Fruit fly (Drosophila melanogaster) whole organism, embryonic: ENCODE results near the gene Pif1.

Source experiments
- Asciz ChIP-seq: fragments of 200-800 bp; sonication (Bioruptor generic); optimal IDR thresholded peaks from 2 replicates; lab custom pipeline; 2017; ENCODE audit warnings: missing biosample characterization, mild to moderate bottlenecking, missing genetic modification characterization, missing genetic modification reagents
- CG1233 ChIP-seq: fragments of 200-800 bp; sonication (Bioruptor generic); optimal IDR thresholded peaks from 4 replicates; lab custom pipeline; 2018; ENCODE audit warnings: missing biosample characterization, mild to moderate bottlenecking, missing genetic modification characterization
- CG13123 ChIP-seq: fragments of 200-800 bp; sonication (Bioruptor generic); optimal IDR thresholded peaks from 2 replicates; lab custom pipeline; 2016; ENCODE audit warnings: missing biosample characterization, missing genetic modification characterization
- CG13624 ChIP-seq: fragments of 200-800 bp; sonication (Bioruptor generic); optimal IDR thresholded peaks from 2 replicates; lab custom pipeline; 2016; ENCODE audit warnings: missing biosample characterization, missing genetic modification characterization
- CG14860 ChIP-seq: fragments of 200-800 bp; sonication (Bioruptor generic); IDR thresholded peaks from 3 replicates; pipeline ENCODE4 v1.3.6; 2022; ENCODE audit warnings: missing biosample characterization, missing genetic modification characterization; ENCODE audit not compliant: partially characterized antibody
- CG15011 ChIP-seq: fragments of 200-800 bp; sonication (Bioruptor generic); optimal IDR thresholded peaks from 3 replicates; lab custom pipeline; 2018; ENCODE audit warnings: missing biosample characterization, mild to moderate bottlenecking, missing genetic modification characterization
- CG15073 ChIP-seq: fragments of 200-800 bp; sonication (Bioruptor generic); optimal IDR thresholded peaks from 2 replicates; lab custom pipeline; 2016; ENCODE audit warnings: missing biosample characterization, missing genetic modification characterization
- CG1603 ChIP-seq: fragments of 200-800 bp; sonication (Bioruptor generic); optimal IDR thresholded peaks from 2 replicates; lab custom pipeline; 2019; ENCODE audit warnings: missing biosample characterization, mild to moderate bottlenecking, missing genetic modification characterization, moderate library complexity
- CG16815 ChIP-seq: fragments of 200-800 bp; sonication (Bioruptor generic); optimal IDR thresholded peaks from 3 replicates; lab custom pipeline; 2017; ENCODE audit warnings: missing biosample characterization, mild to moderate bottlenecking, missing genetic modification characterization
- CG17328 ChIP-seq: fragments of 200-800 bp; sonication (Bioruptor generic); IDR thresholded peaks from 2 replicates; pipeline ENCODE4 v1.3.6; 2022; ENCODE audit warnings: missing biosample characterization, missing genetic modification characterization
- CG17361 ChIP-seq: fragments of 200-800 bp; sonication (Bioruptor generic); IDR thresholded peaks from 3 replicates; pipeline ENCODE4 v1.3.6; 2022; ENCODE audit warnings: missing biosample characterization, missing genetic modification characterization
- CG17385 ChIP-seq: fragments of 200-800 bp; sonication (Bioruptor generic); optimal IDR thresholded peaks from 3 replicates; lab custom pipeline; 2018; ENCODE audit warnings: missing biosample characterization, mild to moderate bottlenecking, missing genetic modification characterization
- CG2712 ChIP-seq: fragments of 200-800 bp; optimal IDR thresholded peaks from 3 replicates; lab custom pipeline; 2019; ENCODE audit warnings: missing biosample characterization, mild to moderate bottlenecking, missing genetic modification characterization, moderate library complexity
- CG2875 ChIP-seq: fragments of 200-800 bp; sonication (Bioruptor generic); optimal IDR thresholded peaks from 2 replicates; lab custom pipeline; 2017; ENCODE audit warnings: missing biosample characterization, mild to moderate bottlenecking, missing genetic modification characterization, missing genetic modification reagents
- CG30020 ChIP-seq: fragments of 200-800 bp; optimal IDR thresholded peaks from 2 replicates; lab custom pipeline; 2019; ENCODE audit warnings: missing biosample characterization, mild to moderate bottlenecking, missing genetic modification characterization, moderate library complexity
- CG31441 ChIP-seq: fragments of 200-800 bp; sonication (Bioruptor generic); IDR thresholded peaks from 2 replicates; pipeline ENCODE4 v1.3.6; 2022; ENCODE audit warnings: missing biosample characterization, missing genetic modification characterization
- CG3726 ChIP-seq: fragments of 200-800 bp; sonication (Bioruptor generic); IDR thresholded peaks from 3 replicates; pipeline ENCODE4, ENCODE4 v1.3.6; 2022; ENCODE audit warnings: missing biosample characterization, missing genetic modification characterization
- CG4328 ChIP-seq: fragments of 200-800 bp; sonication (Bioruptor generic); optimal IDR thresholded peaks from 3 replicates; lab custom pipeline; 2017; ENCODE audit warnings: missing biosample characterization, missing genetic modification reagents, missing genetic modification characterization
- CG4854 ChIP-seq: fragments of 200-800 bp; sonication (Bioruptor generic); optimal IDR thresholded peaks from 2 replicates; lab custom pipeline; 2016; ENCODE audit warnings: missing biosample characterization, missing genetic modification characterization, inconsistent platforms
- CG6791 ChIP-seq: fragments of 200-800 bp; sonication (Bioruptor generic); IDR thresholded peaks from 3 replicates; pipeline ENCODE4 v1.3.6; 2022; ENCODE audit warnings: missing biosample characterization, missing genetic modification characterization; ENCODE audit not compliant: partially characterized antibody
- CG6854 ChIP-seq: fragments of 200-800 bp; sonication (Bioruptor generic); optimal IDR thresholded peaks from 3 replicates; lab custom pipeline; 2017; ENCODE audit warnings: missing biosample characterization, mild to moderate bottlenecking, missing genetic modification characterization
- CG7556 ChIP-seq: fragments of 200-800 bp; sonication (Bioruptor generic); optimal IDR thresholded peaks from 2 replicates; lab custom pipeline; 2017; ENCODE audit warnings: missing biosample characterization, mild to moderate bottlenecking, missing genetic modification characterization
- CG9797 ChIP-seq: fragments of 200-800 bp; sonication (Bioruptor generic); optimal IDR thresholded peaks from 3 replicates; lab custom pipeline; 2018; ENCODE audit warnings: missing biosample characterization, mild to moderate bottlenecking, missing genetic modification characterization
- Dad ChIP-seq: fragments of 200-800 bp; sonication (Bioruptor generic); optimal IDR thresholded peaks from 3 replicates; lab custom pipeline; 2016; ENCODE audit warnings: missing biosample characterization, missing genetic modification characterization
- Dip2 ChIP-seq: fragments of 200-800 bp; sonication (Bioruptor generic); IDR thresholded peaks from 2 replicates; pipeline ENCODE4 v1.3.6; 2022; ENCODE audit warnings: missing biosample characterization, missing genetic modification characterization
- Dp ChIP-seq: fragments of 200-800 bp; sonication (Bioruptor generic); optimal IDR thresholded peaks from 2 replicates; lab custom pipeline; 2018; ENCODE audit warnings: missing biosample characterization, mild to moderate bottlenecking, missing genetic modification characterization, moderate library complexity
- Eip74EF ChIP-seq, 2 experiments: fragments of 200-800 bp in 1 of 2; fragments of >200 bp in 1 of 2; sonication (Bioruptor generic) in 1 of 2; optimal IDR thresholded peaks; 2 replicates each; lab custom pipeline; 2017 to 2019; ENCODE audit warnings: missing biosample characterization in 2 of 2, missing genetic modification characterization in 2 of 2, mild to moderate bottlenecking in 1 of 2, moderate library complexity in 1 of 2
- HHEX ChIP-seq: fragments of 200-800 bp; sonication (Bioruptor generic); optimal IDR thresholded peaks from 3 replicates; lab custom pipeline; 2017; ENCODE audit warnings: missing biosample characterization, mild to moderate bottlenecking, missing genetic modification characterization, missing genetic modification reagents
- Meics ChIP-seq: fragments of 200-800 bp; sonication (Bioruptor generic); optimal IDR thresholded peaks from 2 replicates; lab custom pipeline; 2017; ENCODE audit warnings: missing biosample characterization, mild to moderate bottlenecking, missing genetic modification characterization
- ac ChIP-seq: fragments of 200-800 bp; sonication (Bioruptor generic); optimal IDR thresholded peaks from 3 replicates; lab custom pipeline; 2017; ENCODE audit warnings: missing biosample characterization, mild to moderate bottlenecking, missing genetic modification characterization
- ase ChIP-seq: fragments of 200-800 bp; sonication (Bioruptor generic); IDR thresholded peaks from 3 replicates; pipeline ENCODE4 v1.3.6; 2022; ENCODE audit warnings: missing biosample characterization, missing genetic modification characterization
- ash1 ChIP-seq: fragments of 200-800 bp; sonication (Bioruptor generic); optimal IDR thresholded peaks from 2 replicates; lab custom pipeline; 2018; ENCODE audit warnings: missing biosample characterization, mild to moderate bottlenecking, missing genetic modification characterization
- bsh ChIP-seq, 2 experiments: fragments of 200-800 bp; sonication (Bioruptor generic); optimal IDR thresholded peaks; 2 replicates each; lab custom pipeline; 2017 to 2018; ENCODE audit warnings: mild to moderate bottlenecking in 2 of 2, missing biosample characterization in 2 of 2, missing genetic modification characterization in 2 of 2, moderate library complexity in 1 of 2
- cg ChIP-seq: fragments of 200-800 bp; sonication (Bioruptor generic); optimal IDR thresholded peaks from 3 replicates; lab custom pipeline; 2019; ENCODE audit warnings: missing biosample characterization, mild to moderate bottlenecking, missing genetic modification characterization, moderate library complexity
- dati ChIP-seq: fragments of 200-800 bp; sonication (Bioruptor generic); IDR thresholded peaks from 2 replicates; pipeline ENCODE4 v1.3.6; 2022; ENCODE audit warnings: missing biosample characterization, missing genetic modification characterization
- disco-r ChIP-seq: fragments of 200-800 bp; sonication (Bioruptor generic); optimal IDR thresholded peaks from 2 replicates; lab custom pipeline; 2016; ENCODE audit warnings: missing biosample characterization, missing genetic modification characterization
- ind ChIP-seq: fragments of 200-800 bp; sonication (Bioruptor generic); optimal IDR thresholded peaks from 3 replicates; lab custom pipeline; 2016; ENCODE audit warnings: missing biosample characterization, missing genetic modification characterization
- lbe ChIP-seq: fragments of 200-800 bp; sonication (Bioruptor generic); optimal IDR thresholded peaks from 2 replicates; lab custom pipeline; 2016; ENCODE audit warnings: missing biosample characterization, mild to moderate bottlenecking, missing genetic modification characterization
- lmd ChIP-seq: fragments of 200-800 bp; sonication (Bioruptor generic); IDR thresholded peaks from 2 replicates; pipeline ENCODE4 v1.3.6; 2022; ENCODE audit warnings: missing biosample characterization, missing genetic modification characterization
- luna ChIP-seq: fragments of 200-800 bp; sonication (Bioruptor generic); optimal IDR thresholded peaks from 2 replicates; lab custom pipeline; 2016; ENCODE audit warnings: missing biosample characterization, missing genetic modification characterization
- mld ChIP-seq: fragments of 200-800 bp; sonication (Bioruptor generic); IDR thresholded peaks from 3 replicates; pipeline ENCODE4 v1.3.6; 2022; ENCODE audit warnings: missing biosample characterization, missing genetic modification characterization; ENCODE audit not compliant: partially characterized antibody
- phol ChIP-seq: fragments of 200-800 bp; sonication (Bioruptor generic); optimal IDR thresholded peaks from 3 replicates; lab custom pipeline; 2018; ENCODE audit warnings: missing biosample characterization, mild to moderate bottlenecking, missing genetic modification characterization, moderate library complexity
- sc ChIP-seq, 3 experiments: fragments of >200 bp in 2 of 3; fragments of 200-800 bp in 1 of 3; sonication (Bioruptor generic) in 1 of 3; optimal IDR thresholded peaks; 2 replicates in 2 of 3; 3 replicates in 1 of 3; lab custom pipeline; 2017; ENCODE audit warnings: mild to moderate bottlenecking in 1 of 3, missing biosample characterization in 1 of 3, missing genetic modification characterization in 1 of 3, missing genetic modification reagents in 1 of 3
- sima ChIP-seq: fragments of 200-800 bp; sonication (Bioruptor generic); optimal IDR thresholded peaks from 2 replicates; lab custom pipeline; 2016; ENCODE audit warnings: missing biosample characterization, missing genetic modification characterization
- slp2 ChIP-seq: fragments of 200-800 bp; sonication (Bioruptor generic); optimal IDR thresholded peaks from 2 replicates; lab custom pipeline; 2016; ENCODE audit warnings: missing biosample characterization, missing genetic modification characterization
- sqz ChIP-seq: fragments of 200-800 bp; sonication (Bioruptor generic); optimal IDR thresholded peaks from 3 replicates; lab custom pipeline; 2018; ENCODE audit warnings: missing biosample characterization, mild to moderate bottlenecking, missing genetic modification characterization
- stc ChIP-seq: fragments of 200-800 bp; sonication (Bioruptor generic); IDR thresholded peaks from 2 replicates; pipeline ENCODE4 v1.3.6; 2022; ENCODE audit warnings: missing biosample characterization, missing genetic modification characterization
- unc-4 ChIP-seq: fragments of 200-800 bp; sonication (Bioruptor generic); IDR thresholded peaks from 2 replicates; pipeline ENCODE4 v1.3.6; 2022; ENCODE audit warnings: missing biosample characterization, missing genetic modification characterization; ENCODE audit not compliant: partially characterized antibody
- unpg ChIP-seq: fragments of 200-800 bp; sonication (Bioruptor generic); optimal IDR thresholded peaks from 3 replicates; lab custom pipeline; 2018; ENCODE audit warnings: missing biosample characterization, mild to moderate bottlenecking, missing genetic modification characterization, moderate library complexity

Pif1 gene

dm6 chr2L:3472242-3472641, 2.4 kb upstream of the Pif1 start, which contains the start of gene Pgant4 (continued):
- TF ChIP-seq Eip74EF (GFP tag; optimal IDR thresholded peaks at IDR 0.05; lab: Kevin White, UChicago) = no peak
- TF ChIP-seq CG17385 (GFP tag; lab: Kevin White, UChicago) = no peak
- TF ChIP-seq ase (GFP tag; lab: Robert Waterston, UW) = peak; percentile 52; the same call in 1 of the 3 replicates
- TF ChIP-seq CG9797 (GFP tag; lab: Kevin White, UChicago) = no peak
- no peak for TF ChIP-seq Dad (GFP tag; lab: Kevin White, UChicago)
- no peak for TF ChIP-seq Asciz
- no peak for TF ChIP-seq CG3726 (GFP tag; lab: Robert Waterston, UW)
- no peak for TF ChIP-seq CG14860
- TF ChIP-seq CG17361 (GFP tag; lab: Robert Waterston, UW) = peak; percentile 57; the same call in 1 of the 3 replicates
- TF ChIP-seq unpg (GFP tag; lab: Kevin White, UChicago) = peak; percentile 40
- TF ChIP-seq CG17328 (GFP tag; lab: Robert Waterston, UW) = peak; percentile 60
- peak; percentile 5 for TF ChIP-seq CG16815
- peak; percentile 61 for TF ChIP-seq Meics (GFP tag; lab: Kevin White, UChicago)
- TF ChIP-seq unc-4 = no peak
- peak; percentile 33 for TF ChIP-seq CG13624 (GFP tag; lab: Kevin White, UChicago)
- peak; percentile 47 for TF ChIP-seq CG1233 (GFP tag; lab: Kevin White, UChicago)
- no peak for TF ChIP-seq dati
- TF ChIP-seq CG13123 (GFP tag; lab: Kevin White, UChicago) = peak; percentile 7
- TF ChIP-seq CG4854 (GFP tag; lab: Kevin White, UChicago) = peak; percentile 26
- no peak for TF ChIP-seq CG6854
- 0 out of 3 replicates have a peak, but pooled peaks have one; percentile 44 for TF ChIP-seq CG6791 (GFP tag; lab: Robert Waterston, UW)
- TF ChIP-seq CG2875 = peak; percentile 25
- no peak for TF ChIP-seq disco-r (GFP tag; lab: Kevin White, UChicago)
- peak in 1 of 2 experiments; percentile 40 for TF ChIP-seq bsh (GFP tag; optimal IDR thresholded peaks at IDR 0.05; lab: Kevin White, UChicago)
- no peak for TF ChIP-seq lbe
- no peak for TF ChIP-seq CG15073
- TF ChIP-seq luna (GFP tag; lab: Kevin White, UChicago) = no peak
- peak; percentile 60 for TF ChIP-seq lmd (GFP tag; lab: Robert Waterston, UW)
- TF ChIP-seq CG7556 (GFP tag; lab: Kevin White, UChicago) = no peak
- no peak for TF ChIP-seq cg (GFP tag; lab: Kevin White, UChicago)
- TF ChIP-seq mld = no peak
- TF ChIP-seq ash1 (GFP tag; lab: Kevin White, UChicago) = no peak
- no peak for TF ChIP-seq sc (optimal IDR thresholded peaks at IDR 0.05; lab: Kevin White, UChicago)
- no peak for TF ChIP-seq sc (GFP tag; optimal IDR thresholded peaks at IDR 0.05; lab: Kevin White, UChicago)
- no peak for TF ChIP-seq ac
- TF ChIP-seq CG30020 (tag; lab: Kevin White, UChicago) = no peak
- TF ChIP-seq sqz (GFP tag; lab: Kevin White, UChicago) = no peak
- peak; percentile 53 for TF ChIP-seq CG1603 (tag; lab: Kevin White, UChicago)
- peak; percentile 43 for TF ChIP-seq phol (tag; lab: Kevin White, UChicago)
- TF ChIP-seq sima (GFP tag; lab: Kevin White, UChicago) = no peak
- 0 out of 2 replicates have a peak, but pooled peaks have one; percentile 13 for TF ChIP-seq stc (GFP tag; lab: Robert Waterston, UW)
- peak; percentile 43 for TF ChIP-seq ind (GFP tag; lab: Kevin White, UChicago)
- no peak for TF ChIP-seq CG15011 (GFP tag; lab: Kevin White, UChicago)
- peak; percentile 98 for TF ChIP-seq Dip2 (GFP tag; lab: Robert Waterston, UW)
- peak; percentile 46 for TF ChIP-seq slp2 (GFP tag; lab: Kevin White, UChicago)
- peak; percentile 97 for TF ChIP-seq Dp
- TF ChIP-seq HHEX (GFP tag; lab: Kevin White, UChicago) = peak; percentile 64
- no peak for TF ChIP-seq CG4328
- peak; percentile 28; the same call in 1 of the 2 replicates for TF ChIP-seq CG31441 (GFP tag; lab: Robert Waterston, UW)
- TF ChIP-seq CG2712 = peak; percentile 51
